Worm (Caenorhabditis elegans) whole organism, late embryonic: ENCODE data around the gene K11H12.7.

Experiments used
- C38D4.7 ChIP-seq: fragments of 200-800 bp; sonication (Bioruptor generic); optimal IDR thresholded peaks from 2 replicates; lab custom pipeline; 2018; ENCODE audit warnings: mild to moderate bottlenecking, missing genetic modification characterization, moderate library complexity, missing compliant biosample characterization
- T23F11.4 ChIP-seq: fragments of 200-800 bp; sonication (Bioruptor generic); optimal IDR thresholded peaks from 2 replicates; lab custom pipeline; 2018; ENCODE audit warnings: mild to moderate bottlenecking, missing genetic modification characterization, missing compliant biosample characterization
- Y22D7AL.16 ChIP-seq: sonication (generic microtip); optimal IDR thresholded peaks from 2 replicates; lab custom pipeline; 2016; ENCODE audit warnings: missing genetic modification characterization, missing compliant biosample characterization
- ceh-14 ChIP-seq: sonication (generic microtip); optimal IDR thresholded peaks from 2 replicates; lab custom pipeline; 2016; ENCODE audit warnings: missing genotype, missing genetic modification characterization, missing compliant biosample characterization
- ceh-19 ChIP-seq: fragments of 200-800 bp; sonication (Bioruptor generic); optimal IDR thresholded peaks from 2 replicates; lab custom pipeline; 2018; ENCODE audit warnings: mild to moderate bottlenecking, missing genetic modification characterization, missing compliant biosample characterization
- ceh-2 ChIP-seq: sonication (generic microtip); optimal IDR thresholded peaks from 2 replicates; lab custom pipeline; 2016; ENCODE audit warnings: missing genotype, missing genetic modification characterization, missing compliant biosample characterization
- ceh-22 ChIP-seq: sonication (generic microtip); optimal IDR thresholded peaks from 2 replicates; lab custom pipeline; 2017; ENCODE audit warnings: missing biosample characterization, missing genetic modification characterization
- ceh-24 ChIP-seq: sonication (generic microtip); optimal IDR thresholded peaks from 2 replicates; lab custom pipeline; 2016; ENCODE audit warnings: mild to moderate bottlenecking, missing genetic modification characterization, missing compliant biosample characterization
- ceh-31 ChIP-seq: sonication (generic microtip); optimal IDR thresholded peaks from 2 replicates; lab custom pipeline; 2016; ENCODE audit warnings: missing genetic modification characterization, missing compliant biosample characterization
- ceh-34 ChIP-seq: sonication (generic microtip); optimal IDR thresholded peaks from 2 replicates; lab custom pipeline; 2016; ENCODE audit warnings: mild to moderate bottlenecking, missing genetic modification characterization, missing compliant biosample characterization
- ceh-45 ChIP-seq: fragments of 200-800 bp; sonication (Bioruptor generic); IDR thresholded peaks from 2 replicates; pipeline ENCODE4 v1.3.6; 2022; ENCODE audit warnings: missing genetic modification reagents, missing genetic modification characterization, missing compliant biosample characterization
- ceh-6 ChIP-seq: fragments of 200-800 bp; sonication (Bioruptor generic); optimal IDR thresholded peaks from 2 replicates; lab custom pipeline; 2018; ENCODE audit warnings: mild to moderate bottlenecking, missing genetic modification characterization, missing compliant biosample characterization
- ceh-9 ChIP-seq: sonication (generic microtip); optimal IDR thresholded peaks from 2 replicates; lab custom pipeline; 2016; ENCODE audit warnings: mild to moderate bottlenecking, missing genetic modification characterization, inconsistent platforms, missing compliant biosample characterization
- che-1 ChIP-seq: sonication (generic microtip); optimal IDR thresholded peaks from 2 replicates; lab custom pipeline; 2016; ENCODE audit warnings: mild to moderate bottlenecking, missing genetic modification characterization, missing compliant biosample characterization
- dmd-4 ChIP-seq: sonication (generic microtip); optimal IDR thresholded peaks from 2 replicates; lab custom pipeline; 2016; ENCODE audit warnings: borderline replicate concordance, missing genetic modification characterization, missing compliant biosample characterization
- dve-1 ChIP-seq: sonication (generic microtip); optimal IDR thresholded peaks from 2 replicates; lab custom pipeline; 2017; ENCODE audit warnings: antibody characterized with exemption, mild to moderate bottlenecking, missing genetic modification characterization, missing compliant biosample characterization
- elt-4 ChIP-seq: sonication (generic microtip); optimal IDR thresholded peaks from 2 replicates; lab custom pipeline; 2016; ENCODE audit warnings: missing genetic modification characterization, missing compliant biosample characterization
- ets-4 ChIP-seq: sonication (generic microtip); optimal IDR thresholded peaks from 2 replicates; lab custom pipeline; 2016; ENCODE audit warnings: missing genetic modification characterization, missing compliant biosample characterization
- eyg-1 ChIP-seq: sonication (generic microtip); optimal IDR thresholded peaks from 2 replicates; lab custom pipeline; 2016; ENCODE audit warnings: missing genotype, missing genetic modification characterization, missing compliant biosample characterization
- fax-1 ChIP-seq: sonication (generic microtip); optimal IDR thresholded peaks from 2 replicates; lab custom pipeline; 2016; ENCODE audit warnings: missing genotype, missing genetic modification characterization, missing compliant biosample characterization
- fkh-10 ChIP-seq: fragments of 150-350 bp; optimal IDR thresholded peaks from 2 replicates; lab custom pipeline; 2014; ENCODE audit warnings: missing biosample characterization, missing genetic modification reagents, missing genetic modification characterization
- fkh-6 ChIP-seq: sonication (generic microtip); optimal IDR thresholded peaks from 2 replicates; lab custom pipeline; 2016; ENCODE audit warnings: missing genetic modification characterization, missing compliant biosample characterization
- hlh-13 ChIP-seq: fragments of 200-800 bp; sonication (Bioruptor generic); optimal IDR thresholded peaks from 2 replicates; lab custom pipeline; 2018; ENCODE audit warnings: mild to moderate bottlenecking, missing genetic modification characterization, missing compliant biosample characterization
- hlh-15 ChIP-seq: sonication (generic microtip); optimal IDR thresholded peaks from 2 replicates; lab custom pipeline; 2016; ENCODE audit warnings: missing genetic modification characterization, missing compliant biosample characterization
- hlh-6 ChIP-seq: sonication (generic microtip); optimal IDR thresholded peaks from 2 replicates; lab custom pipeline; 2016; ENCODE audit warnings: missing genotype, missing genetic modification characterization, missing compliant biosample characterization
- hlh-8 ChIP-seq: sonication (generic microtip); optimal IDR thresholded peaks from 2 replicates; lab custom pipeline; 2016; ENCODE audit warnings: missing genotype, missing genetic modification characterization, missing compliant biosample characterization
- lim-6 ChIP-seq: sonication (generic microtip); optimal IDR thresholded peaks from 2 replicates; lab custom pipeline; 2016; ENCODE audit warnings: missing genetic modification characterization, missing compliant biosample characterization
- madf-2 ChIP-seq: sonication (generic microtip); optimal IDR thresholded peaks from 2 replicates; lab custom pipeline; 2017; ENCODE audit warnings: missing genetic modification characterization, missing compliant biosample characterization
- nhr-11 ChIP-seq: fragments of 150-350 bp; optimal IDR thresholded peaks from 2 replicates; lab custom pipeline; 2014; ENCODE audit warnings: missing biosample characterization, missing genetic modification characterization
- nhr-232 ChIP-seq: sonication (generic microtip); optimal IDR thresholded peaks from 2 replicates; lab custom pipeline; 2016; ENCODE audit warnings: missing genetic modification characterization, missing compliant biosample characterization
- pha-2 ChIP-seq: sonication (generic microtip); optimal IDR thresholded peaks from 2 replicates; lab custom pipeline; 2017; ENCODE audit warnings: mild to moderate bottlenecking, missing genetic modification characterization, missing compliant biosample characterization
- pqm-1 ChIP-seq: sonication (generic microtip); optimal IDR thresholded peaks from 2 replicates; lab custom pipeline; 2016; ENCODE audit warnings: missing genetic modification characterization, missing compliant biosample characterization
- pros-1 ChIP-seq: fragments of 150-350 bp; optimal IDR thresholded peaks from 2 replicates; lab custom pipeline; 2014; ENCODE audit warnings: missing biosample characterization, missing genetic modification reagents, missing genetic modification characterization
- ref-2 ChIP-seq: sonication (generic microtip); optimal IDR thresholded peaks from 2 replicates; lab custom pipeline; 2016; ENCODE audit warnings: missing genetic modification characterization, missing compliant biosample characterization
- sdc-2 ChIP-seq: sonication (generic microtip); optimal IDR thresholded peaks from 2 replicates; lab custom pipeline; 2016; ENCODE audit warnings: missing genotype, missing genetic modification characterization, missing compliant biosample characterization
- sox-2 ChIP-seq: fragments of 200-800 bp; sonication (Bioruptor generic); IDR thresholded peaks from 2 replicates; pipeline ENCODE4 v1.3.6; 2022; ENCODE audit warnings: missing genetic modification reagents, missing genetic modification characterization, missing compliant biosample characterization
- sox-4 ChIP-seq: sonication (generic microtip); optimal IDR thresholded peaks from 2 replicates; lab custom pipeline; 2017; ENCODE audit warnings: mild to moderate bottlenecking, missing genetic modification characterization, inconsistent platforms, missing compliant biosample characterization
- syd-9 ChIP-seq: sonication (generic microtip); optimal IDR thresholded peaks from 2 replicates; lab custom pipeline; 2016; ENCODE audit warnings: mild to moderate bottlenecking, missing genetic modification characterization, moderate library complexity, missing compliant biosample characterization
- tbx-2 ChIP-seq: sonication (generic microtip); optimal IDR thresholded peaks from 2 replicates; lab custom pipeline; 2016; ENCODE audit warnings: missing genetic modification characterization, missing compliant biosample characterization
- tbx-7 ChIP-seq: sonication (generic microtip); optimal IDR thresholded peaks from 2 replicates; lab custom pipeline; 2016; ENCODE audit warnings: missing genotype, missing genetic modification characterization, missing compliant biosample characterization
- unc-3 ChIP-seq, 2 experiments: fragments of 200-800 bp in 1 of 2; sonication (Bioruptor generic) in 1 of 2; sonication (generic microtip) in 1 of 2; conservative IDR thresholded peaks in 1 of 2; optimal IDR thresholded peaks in 1 of 2; 2 replicates each; pipeline versions ENCODE4 v1.3.6 to Lab custom; 2016 to 2022; ENCODE audit warnings: missing compliant biosample characterization in 2 of 2, missing genetic modification characterization in 2 of 2, missing genetic modification reagents in 1 of 2
- unc-42 ChIP-seq: sonication (generic microtip); optimal IDR thresholded peaks from 2 replicates; lab custom pipeline; 2016; ENCODE audit warnings: missing genotype, missing genetic modification characterization, missing compliant biosample characterization

K11H12.7 gene

DNA sequence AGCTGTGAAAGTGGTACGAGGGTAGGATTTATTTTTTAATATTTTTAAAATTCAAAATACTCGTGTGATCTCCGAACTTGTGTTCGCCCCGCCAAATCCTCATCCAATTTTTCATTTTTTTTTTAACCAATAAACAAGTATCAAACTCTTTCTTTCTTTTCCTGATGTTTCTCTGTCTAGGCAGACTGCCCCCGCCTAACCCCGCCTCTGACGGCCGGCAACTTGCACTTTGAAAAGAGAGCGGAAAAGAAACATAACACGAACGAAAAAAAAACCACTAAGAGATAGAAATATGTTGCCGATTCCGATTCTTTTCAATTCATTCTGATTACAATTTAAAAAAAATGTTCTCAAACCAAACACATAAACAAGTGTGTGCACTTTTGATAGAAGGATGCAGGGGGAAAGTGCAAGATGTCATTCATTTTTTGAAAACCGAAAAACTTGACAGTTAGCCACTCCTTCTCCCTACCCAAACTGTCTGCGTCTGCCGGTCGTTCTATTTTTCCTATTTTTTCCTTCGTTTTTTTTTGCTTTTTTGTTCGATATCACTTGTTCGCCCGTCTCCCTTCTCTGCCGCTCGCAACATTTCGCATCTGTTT, 39.3 kb upstream of the K11H12.7 start:
- TF ChIP-seq C38D4.7 (GFP tag; lab: Kevin White, UChicago): no peak
- no peak for TF ChIP-seq nhr-11
- no peak for TF ChIP-seq hlh-13 (GFP tag; lab: Kevin White, UChicago)
- TF ChIP-seq pros-1: no peak
- no peak for TF ChIP-seq ceh-24 (tag; lab: Kevin White, UChicago)
- no peak for TF ChIP-seq unc-42 (tag; lab: Kevin White, UChicago)
- no peak for TF ChIP-seq ceh-2
- TF ChIP-seq, all 69 proteins: peak for 0

DNA sequence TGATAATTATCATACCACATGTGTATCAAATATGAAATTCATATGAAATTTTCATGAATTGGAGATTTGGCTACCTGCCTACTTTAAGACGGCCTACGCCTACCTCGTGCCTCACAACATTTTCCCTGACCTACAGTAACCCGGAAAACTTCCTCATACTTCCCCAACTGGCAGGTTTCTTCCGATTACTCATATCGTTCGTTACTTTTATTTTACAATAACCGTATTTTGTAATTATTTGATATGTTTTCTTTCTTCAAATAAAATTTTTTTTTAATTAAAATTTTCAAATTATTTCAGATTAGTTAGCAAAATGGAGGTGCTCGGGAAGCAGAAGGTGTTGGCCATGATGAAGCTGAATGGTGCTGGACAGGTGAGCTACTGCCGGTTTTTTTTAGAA, 38.1 kb upstream of the K11H12.7 start, which contains the start of gene nhr-76:
Gene nhr-76 (plus strand): TSS at position 301 of the 400 bp plus-strand sequence.
- no peak for TF ChIP-seq sox-2 (GFP tag; lab: Robert Waterston, UW)
- no peak for TF ChIP-seq hlh-8
- no peak for TF ChIP-seq hlh-15 (tag; lab: Kevin White, UChicago)
- TF ChIP-seq ceh-34: no peak
- no peak for TF ChIP-seq syd-9
- TF ChIP-seq unc-3 (GFP tag; conservative IDR thresholded peaks at IDR 0.05; lab: Robert Waterston, UW): no peak
- TF ChIP-seq unc-3 (tag; optimal IDR thresholded peaks at IDR 0.05; lab: Kevin White, UChicago): no peak

DNA sequence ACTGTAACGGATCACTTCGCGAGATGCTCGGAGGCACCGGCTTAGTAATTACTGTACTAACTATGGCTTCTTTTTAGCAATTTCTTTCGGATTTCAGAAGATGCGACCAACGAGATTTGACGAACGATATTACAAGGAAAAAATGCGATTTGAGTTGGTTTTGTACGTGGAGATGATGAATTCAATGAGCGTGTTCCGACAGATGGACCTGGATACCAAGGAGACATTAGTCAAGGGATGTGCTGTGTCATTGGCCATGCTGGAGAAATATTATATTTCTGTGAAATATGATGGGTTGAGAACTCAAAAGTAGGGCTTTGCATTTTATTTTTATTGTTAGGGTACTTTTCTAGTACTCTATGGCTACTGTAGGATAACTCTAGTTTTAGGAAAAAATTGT, 34.7 kb upstream of the K11H12.7 start:
- TF ChIP-seq hlh-15 (tag; lab: Kevin White, UChicago): no peak
- no peak for TF ChIP-seq syd-9
- TF ChIP-seq ets-4 (tag; lab: Kevin White, UChicago): no peak
- TF ChIP-seq ceh-19: no peak
- TF ChIP-seq tbx-2 (tag; lab: Kevin White, UChicago): no peak
- no peak for TF ChIP-seq fkh-10 (GFP tag; lab: Kevin White, UChicago)
- no peak for TF ChIP-seq T23F11.4
- no peak for TF ChIP-seq sdc-2
- no peak for TF ChIP-seq eyg-1 (tag; lab: Kevin White, UChicago)
- TF ChIP-seq pqm-1: no peak
- no peak for TF ChIP-seq hlh-6 (tag; lab: Kevin White, UChicago)
- TF ChIP-seq elt-4 (tag; lab: Kevin White, UChicago): no peak
- no peak for TF ChIP-seq ceh-6 (GFP tag; lab: Kevin White, UChicago)
- no peak for TF ChIP-seq dmd-4 (tag; lab: Kevin White, UChicago)
- TF ChIP-seq ref-2 (tag; lab: Kevin White, UChicago): no peak
- no peak for TF ChIP-seq che-1 (tag; lab: Kevin White, UChicago)

DNA sequence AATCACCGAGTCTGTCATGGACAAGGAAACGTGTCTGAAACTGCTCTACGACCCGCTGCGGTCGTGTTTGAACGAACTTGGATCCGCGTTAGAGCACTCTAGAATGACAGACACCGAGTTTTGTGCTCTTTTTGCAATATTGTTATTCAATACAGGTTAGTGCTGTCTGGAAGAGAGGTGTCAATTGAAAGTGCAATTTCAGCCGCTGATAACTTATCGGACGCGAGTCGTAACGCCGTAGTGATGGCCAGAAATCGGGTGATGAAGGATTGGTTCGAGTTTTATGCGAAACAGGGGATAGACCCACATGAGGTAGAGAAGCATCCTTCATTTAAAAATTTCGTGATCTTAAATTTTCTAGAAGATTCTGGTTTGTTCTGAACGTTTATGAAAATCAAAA, 33.5 kb upstream of the K11H12.7 start:
- no peak for TF ChIP-seq sox-2 (GFP tag; lab: Robert Waterston, UW)
- no peak for TF ChIP-seq ceh-22 (tag; lab: Kevin White, UChicago)
- no peak for TF ChIP-seq fkh-6 (tag; lab: Kevin White, UChicago)
- no peak for TF ChIP-seq pros-1
- TF ChIP-seq ceh-45 (GFP tag; lab: Robert Waterston, UW): no peak
- TF ChIP-seq ceh-24 (tag; lab: Kevin White, UChicago): no peak
- TF ChIP-seq ceh-31 (tag; lab: Kevin White, UChicago): no peak
- TF ChIP-seq tbx-7 (tag; lab: Kevin White, UChicago): no peak
- no peak for TF ChIP-seq ceh-6 (GFP tag; lab: Kevin White, UChicago)

DNA sequence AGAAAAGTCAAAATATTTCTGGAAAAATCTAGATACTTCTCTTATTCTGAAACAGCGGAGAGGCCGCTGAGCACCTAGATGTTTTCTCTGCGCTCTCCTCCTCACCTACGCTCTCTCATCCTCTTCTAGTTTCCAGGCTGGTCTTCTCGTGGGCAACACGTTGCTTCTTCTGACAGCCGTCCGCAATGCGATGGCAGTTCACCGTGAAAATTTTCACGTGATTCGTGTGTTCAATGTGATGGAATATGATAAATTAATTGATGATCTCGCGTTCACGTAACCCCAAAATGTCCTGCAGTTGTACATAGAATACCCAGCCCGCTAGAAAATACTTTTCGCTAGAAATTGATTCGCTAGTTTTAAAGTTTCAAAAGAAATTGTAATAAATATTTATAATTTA, 31.8 kb upstream of the K11H12.7 start:
- no peak for TF ChIP-seq sox-4 (tag; lab: Kevin White, UChicago)
- TF ChIP-seq ceh-31 (tag; lab: Kevin White, UChicago): no peak
- no peak for TF ChIP-seq fax-1 (tag; lab: Kevin White, UChicago)
- TF ChIP-seq ceh-6 (GFP tag; lab: Kevin White, UChicago): no peak
- TF ChIP-seq fkh-6 (tag; lab: Kevin White, UChicago): no peak
- no peak for TF ChIP-seq tbx-7 (tag; lab: Kevin White, UChicago)
- no peak for TF ChIP-seq lim-6 (tag; lab: Kevin White, UChicago)
- TF ChIP-seq Y22D7AL.16: no peak
- no peak for TF ChIP-seq nhr-232 (tag; lab: Kevin White, UChicago)
- no peak for TF ChIP-seq ceh-14 (tag; lab: Kevin White, UChicago)
- no peak for TF ChIP-seq dve-1 (tag; lab: Kevin White, UChicago)
- no peak for TF ChIP-seq ceh-9 (tag; lab: Kevin White, UChicago)
- no peak for TF ChIP-seq madf-2 (tag; lab: Kevin White, UChicago)
- no peak for TF ChIP-seq pha-2 (tag; lab: Kevin White, UChicago)
- TF ChIP-seq unc-3 (GFP tag; conservative IDR thresholded peaks at IDR 0.05; lab: Robert Waterston, UW): no peak
- no peak for TF ChIP-seq unc-3 (tag; optimal IDR thresholded peaks at IDR 0.05; lab: Kevin White, UChicago)
- no peak for TF ChIP-seq T23F11.4
